Fruit fly (Drosophila melanogaster) whole organism, embryonic: Measurements from ENCODE around the gene Ir64a.

Experiments used
- Blimp-1 ChIP-seq: fragments of 200-800 bp; sonication (Bioruptor generic); optimal IDR thresholded peaks from 3 replicates; lab custom pipeline; 2018; ENCODE audit warnings: missing biosample characterization, missing genetic modification characterization, mild to moderate bottlenecking, moderate library complexity, missing genetic modification reagents
- BtbVII ChIP-seq: fragments of 200-800 bp; sonication (Bioruptor generic); optimal IDR thresholded peaks from 3 replicates; lab custom pipeline; 2017; ENCODE audit warnings: missing biosample characterization, mild to moderate bottlenecking, missing genetic modification characterization
- CG12071 ChIP-seq: fragments of 200-800 bp; sonication (Bioruptor generic); optimal IDR thresholded peaks from 3 replicates; lab custom pipeline; 2018; ENCODE audit warnings: missing biosample characterization, mild to moderate bottlenecking, missing genetic modification characterization
- CG13424 ChIP-seq: fragments of 200-800 bp; sonication (Bioruptor generic); optimal IDR thresholded peaks from 2 replicates; lab custom pipeline; 2019; ENCODE audit warnings: missing biosample characterization, mild to moderate bottlenecking, missing genetic modification characterization, moderate library complexity
- CG14667 ChIP-seq: fragments of 200-800 bp; sonication (Bioruptor generic); IDR thresholded peaks from 2 replicates; pipeline ENCODE4 v1.3.6; 2022; ENCODE audit warnings: missing biosample characterization, missing genetic modification characterization
- CG16815 ChIP-seq: fragments of 200-800 bp; sonication (Bioruptor generic); optimal IDR thresholded peaks from 3 replicates; lab custom pipeline; 2017; ENCODE audit warnings: missing biosample characterization, mild to moderate bottlenecking, missing genetic modification characterization
- CG17328 ChIP-seq: fragments of 200-800 bp; sonication (Bioruptor generic); IDR thresholded peaks from 2 replicates; pipeline ENCODE4 v1.3.6; 2022; ENCODE audit warnings: missing biosample characterization, missing genetic modification characterization
- CG2199 ChIP-seq: fragments of 200-800 bp; sonication (Bioruptor generic); IDR thresholded peaks from 3 replicates; pipeline ENCODE4 v1.3.6; 2022; ENCODE audit warnings: missing biosample characterization, missing genetic modification characterization
- CG2875 ChIP-seq: fragments of 200-800 bp; sonication (Bioruptor generic); optimal IDR thresholded peaks from 2 replicates; lab custom pipeline; 2017; ENCODE audit warnings: missing biosample characterization, mild to moderate bottlenecking, missing genetic modification characterization, missing genetic modification reagents
- CG30403 ChIP-seq: fragments of 200-800 bp; sonication (Bioruptor generic); optimal IDR thresholded peaks from 3 replicates; lab custom pipeline; 2016; ENCODE audit warnings: missing biosample characterization, missing genetic modification characterization
- CG31388 ChIP-seq: fragments of 200-800 bp; sonication (Bioruptor generic); optimal IDR thresholded peaks from 2 replicates; lab custom pipeline; 2016; ENCODE audit warnings: missing biosample characterization, missing genetic modification characterization
- CG3407 ChIP-seq: fragments of 200-800 bp; sonication (Bioruptor generic); optimal IDR thresholded peaks from 2 replicates; lab custom pipeline; 2018; ENCODE audit warnings: missing biosample characterization, mild to moderate bottlenecking, missing genetic modification characterization
- CG34376 ChIP-seq: fragments of 200-800 bp; sonication (Bioruptor generic); optimal IDR thresholded peaks from 2 replicates; lab custom pipeline; 2018; ENCODE audit warnings: missing biosample characterization, mild to moderate bottlenecking, missing genetic modification characterization
- CG4820 ChIP-seq: fragments of 200-800 bp; sonication (Bioruptor generic); optimal IDR thresholded peaks from 3 replicates; lab custom pipeline; 2016; ENCODE audit warnings: missing biosample characterization, missing genetic modification characterization
- CG5245 ChIP-seq: fragments of 200-800 bp; sonication (Bioruptor generic); optimal IDR thresholded peaks from 3 replicates; lab custom pipeline; 2016; ENCODE audit warnings: missing biosample characterization, missing genetic modification characterization
- CG6254 ChIP-seq: fragments of 200-800 bp; sonication (Bioruptor generic); optimal IDR thresholded peaks from 3 replicates; lab custom pipeline; 2017; ENCODE audit warnings: mild to moderate bottlenecking, missing biosample characterization, missing genetic modification reagents, missing genetic modification characterization
- CG6765 ChIP-seq: fragments of 200-800 bp; sonication (Bioruptor generic); optimal IDR thresholded peaks from 3 replicates; lab custom pipeline; 2017; ENCODE audit warnings: missing biosample characterization, mild to moderate bottlenecking, missing genetic modification characterization
- CG7928 ChIP-seq: fragments of 200-800 bp; sonication (Bioruptor generic); optimal IDR thresholded peaks from 2 replicates; lab custom pipeline; 2017; ENCODE audit warnings: missing biosample characterization, mild to moderate bottlenecking, missing genetic modification characterization
- CG8089 ChIP-seq: fragments of 200-800 bp; sonication (Bioruptor generic); optimal IDR thresholded peaks from 3 replicates; lab custom pipeline; 2016; ENCODE audit warnings: missing biosample characterization, missing genetic modification characterization
- CG8765 ChIP-seq: fragments of 200-800 bp; sonication (Bioruptor generic); IDR thresholded peaks from 2 replicates; pipeline ENCODE4 v1.3.6; 2022; ENCODE audit warnings: missing biosample characterization, missing genetic modification characterization
- CG9932 ChIP-seq: fragments of 200-800 bp; sonication (Bioruptor generic); IDR thresholded peaks from 2 replicates; pipeline ENCODE4 v1.3.6; 2022; ENCODE audit warnings: missing biosample characterization, missing genetic modification characterization
- CoRest ChIP-seq: fragments of 200-800 bp; sonication (Bioruptor generic); optimal IDR thresholded peaks from 3 replicates; lab custom pipeline; 2018; ENCODE audit warnings: missing biosample characterization, mild to moderate bottlenecking, missing genetic modification characterization, moderate library complexity
- D ChIP-seq, 2 experiments: fragments of 200-800 bp in 1 of 2; fragments of >200 bp in 1 of 2; sonication (Bioruptor generic) in 1 of 2; optimal IDR thresholded peaks; 2 replicates in 1 of 2; 3 replicates in 1 of 2; lab custom pipeline; 2017; ENCODE audit warnings: mild to moderate bottlenecking in 1 of 2, missing biosample characterization in 1 of 2, missing genetic modification characterization in 1 of 2, missing genetic modification reagents in 1 of 2
- D19A ChIP-seq: fragments of 200-800 bp; optimal IDR thresholded peaks from 3 replicates; lab custom pipeline; 2019; ENCODE audit warnings: missing biosample characterization, mild to moderate bottlenecking, missing genetic modification characterization, moderate library complexity
- Dfd ChIP-seq, 2 experiments: fragments of >200 bp; optimal IDR thresholded peaks; 2 replicates each; lab custom pipeline; 2017; ENCODE audit warnings: missing biosample characterization in 2 of 2, missing genetic modification characterization in 2 of 2
- Dll ChIP-seq: fragments of 200-800 bp; sonication (Bioruptor generic); IDR thresholded peaks from 4 replicates; pipeline ENCODE4 v1.3.6; 2022; ENCODE audit warnings: missing biosample characterization, missing genetic modification characterization; ENCODE audit not compliant: partially characterized antibody
- Hr3 ChIP-seq: fragments of 200-800 bp; sonication (Bioruptor generic); optimal IDR thresholded peaks from 3 replicates; lab custom pipeline; 2016; ENCODE audit warnings: missing biosample characterization, missing genetic modification characterization
- Kr ChIP-seq: fragments of 200-800 bp; sonication (Bioruptor generic); optimal IDR thresholded peaks from 2 replicates; lab custom pipeline; 2017; ENCODE audit warnings: missing biosample characterization, mild to moderate bottlenecking, missing genetic modification characterization
- Mad ChIP-seq: fragments of 200-800 bp; sonication (Bioruptor generic); optimal IDR thresholded peaks from 2 replicates; lab custom pipeline; 2016; ENCODE audit warnings: missing biosample characterization, missing genetic modification characterization
- Mes4 ChIP-seq: fragments of 200-800 bp; sonication (Bioruptor generic); optimal IDR thresholded peaks from 2 replicates; lab custom pipeline; 2016; ENCODE audit warnings: missing biosample characterization, missing genetic modification characterization
- Side ChIP-seq: fragments of 200-800 bp; sonication (Bioruptor generic); optimal IDR thresholded peaks from 2 replicates; lab custom pipeline; 2016; ENCODE audit warnings: missing biosample characterization, missing genetic modification characterization
- Xrp1 ChIP-seq: fragments of 200-800 bp; sonication (Bioruptor generic); IDR thresholded peaks from 2 replicates; pipeline ENCODE4 v1.3.6; 2022; ENCODE audit warnings: missing biosample characterization, missing genetic modification characterization
- bbx ChIP-seq: fragments of 200-800 bp; sonication (Bioruptor generic); IDR thresholded peaks from 2 replicates; pipeline ENCODE4 v1.3.6; 2022; ENCODE audit warnings: missing biosample characterization, missing genetic modification characterization; ENCODE audit not compliant: partially characterized antibody
- btn ChIP-seq: fragments of 200-800 bp; sonication (Bioruptor generic); optimal IDR thresholded peaks from 2 replicates; lab custom pipeline; 2016; ENCODE audit warnings: missing biosample characterization, missing genetic modification characterization
- cato ChIP-seq: fragments of 200-800 bp; sonication (Bioruptor generic); optimal IDR thresholded peaks from 2 replicates; lab custom pipeline; 2016; ENCODE audit warnings: missing biosample characterization, missing genetic modification characterization, borderline replicate concordance
- dmrt11E ChIP-seq: fragments of 200-800 bp; sonication (Bioruptor generic); optimal IDR thresholded peaks from 3 replicates; lab custom pipeline; 2018; ENCODE audit warnings: missing biosample characterization, mild to moderate bottlenecking, missing genetic modification characterization, moderate library complexity
- dysf ChIP-seq: fragments of 200-800 bp; sonication (Bioruptor generic); IDR thresholded peaks from 3 replicates; pipeline ENCODE4 v1.3.6; 2022; ENCODE audit warnings: missing biosample characterization, missing genetic modification characterization
- eve ChIP-seq, 2 experiments: fragments of >200 bp; optimal IDR thresholded peaks; 2 replicates each; lab custom pipeline; 2017; ENCODE audit warnings: missing biosample characterization in 2 of 2, missing genetic modification characterization in 2 of 2
- ewg ChIP-seq: fragments of 200-800 bp; sonication (Bioruptor generic); optimal IDR thresholded peaks from 3 replicates; lab custom pipeline; 2017; ENCODE audit warnings: mild to moderate bottlenecking, missing biosample characterization, missing genetic modification reagents, missing genetic modification characterization
- gro ChIP-seq: fragments of 200-800 bp; sonication (Bioruptor generic); optimal IDR thresholded peaks from 2 replicates; lab custom pipeline; 2016; ENCODE audit warnings: missing biosample characterization, missing genetic modification characterization
- jing ChIP-seq: fragments of 200-800 bp; sonication (Bioruptor generic); optimal IDR thresholded peaks from 2 replicates; lab custom pipeline; 2018; ENCODE audit warnings: missing biosample characterization, mild to moderate bottlenecking, missing genetic modification characterization
- org-1 ChIP-seq: fragments of 200-800 bp; sonication (Bioruptor generic); optimal IDR thresholded peaks from 2 replicates; lab custom pipeline; 2017; ENCODE audit warnings: missing biosample characterization, missing genetic modification characterization
- pan ChIP-seq, 4 experiments: fragments of >200 bp in 3 of 4; fragments of 200-800 bp in 1 of 4; sonication (Bioruptor generic) in 1 of 4; optimal IDR thresholded peaks in 3 of 4; IDR thresholded peaks in 1 of 4; 2 replicates each; pipeline versions ENCODE4 v1.3.6 to Lab custom; 2017 to 2022; ENCODE audit warnings: missing biosample characterization in 2 of 4, missing genetic modification characterization in 2 of 4, mixed read lengths in 1 of 4
- peb ChIP-seq: fragments of 200-800 bp; sonication (Bioruptor generic); IDR thresholded peaks from 2 replicates; pipeline ENCODE4 v1.3.6; 2022; ENCODE audit warnings: missing biosample characterization, missing genetic modification characterization
- pho ChIP-seq: fragments of 200-800 bp; sonication (Bioruptor generic); optimal IDR thresholded peaks from 2 replicates; lab custom pipeline; 2016; ENCODE audit warnings: missing biosample characterization, missing genetic modification characterization
- ranshi ChIP-seq: fragments of 200-800 bp; sonication (Bioruptor generic); IDR thresholded peaks from 2 replicates; pipeline ENCODE4 v1.3.6; 2022; ENCODE audit warnings: missing biosample characterization, missing genetic modification characterization
- seq ChIP-seq: fragments of 200-800 bp; sonication (Bioruptor generic); IDR thresholded peaks from 2 replicates; pipeline ENCODE4 v1.3.6; 2022; ENCODE audit warnings: missing biosample characterization, missing genetic modification characterization
- stwl ChIP-seq: fragments of 200-800 bp; sonication (Bioruptor generic); optimal IDR thresholded peaks from 3 replicates; lab custom pipeline; 2018; ENCODE audit warnings: missing biosample characterization, mild to moderate bottlenecking, missing genetic modification characterization, moderate library complexity
- tio ChIP-seq: fragments of 200-800 bp; sonication (Bioruptor generic); optimal IDR thresholded peaks from 2 replicates; lab custom pipeline; 2017; ENCODE audit warnings: missing biosample characterization, missing genetic modification characterization, inconsistent platforms

Gene Ir64a

DNA sequence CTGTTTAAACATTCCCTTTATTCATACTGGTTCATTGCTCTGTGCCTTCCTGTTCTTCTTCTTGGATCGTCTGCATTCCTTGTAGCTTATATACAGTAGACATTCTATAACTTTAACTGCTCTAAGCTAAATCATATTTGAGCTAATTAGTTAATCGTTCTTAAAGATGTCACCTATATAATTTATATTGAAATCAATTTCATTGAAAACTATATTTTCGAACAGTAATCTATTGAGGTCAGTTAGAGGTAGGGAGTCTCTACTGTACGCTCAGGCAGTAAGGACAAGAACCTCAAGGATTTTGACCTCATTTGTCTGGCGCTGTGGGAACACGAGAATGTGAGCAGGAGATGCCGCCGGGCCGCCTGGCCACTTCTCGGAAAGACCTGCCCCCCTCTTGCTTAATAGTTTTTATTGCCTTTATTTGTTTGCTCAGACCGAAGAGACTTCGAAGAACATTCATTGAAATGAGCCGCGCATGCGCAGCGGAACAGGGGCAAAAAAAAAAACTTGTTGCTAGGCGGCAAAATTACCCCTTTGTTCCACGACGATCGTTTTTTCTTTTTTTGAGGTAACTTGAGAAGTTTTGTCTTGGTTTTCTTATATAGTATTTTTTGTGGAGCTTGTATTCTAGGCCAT, 29.8 kb downstream of the Ir64a start:
- peak; percentile 18 for TF ChIP-seq Hr3 (GFP tag; lab: Kevin White, UChicago)
- peak; percentile 49; the same call in 1 of the 2 replicates for TF ChIP-seq CG17328 (GFP tag; lab: Robert Waterston, UW)
- TF ChIP-seq CG8765 (GFP tag; lab: Robert Waterston, UW) = peak; percentile 88
- TF ChIP-seq CG34376 (GFP tag; lab: Kevin White, UChicago) = no peak
- TF ChIP-seq pan (optimal IDR thresholded peaks at IDR 0.05; lab: Kevin White, UChicago) = no peak
- peak in 1 of 2 experiments; percentile 57 for TF ChIP-seq pan (GFP tag; optimal IDR thresholded peaks at IDR 0.05 in 1 of 2, IDR thresholded peaks at IDR 0.05 in 1 of 2)
- TF ChIP-seq dysf (GFP tag; lab: Robert Waterston, UW) = no peak
- no peak for TF ChIP-seq Mes4 (GFP tag; lab: Kevin White, UChicago)
- TF ChIP-seq CG13424 (tag; lab: Kevin White, UChicago) = no peak
- TF ChIP-seq CG9932 (GFP tag; lab: Robert Waterston, UW) = no peak
- TF ChIP-seq eve (GFP tag; optimal IDR thresholded peaks at IDR 0.05; lab: Kevin White, UChicago) = peak in 1 of 2 experiments; percentile 32
- TF ChIP-seq CG2199 = peak; percentile 51; the same call in 1 of the 3 replicates
- no peak for TF ChIP-seq Dll
- TF ChIP-seq CG14667 = 0 out of 2 replicates have a peak, but pooled peaks have one; percentile 24
- peak; percentile 79 for TF ChIP-seq dmrt11E (tag; lab: Kevin White, UChicago)
- TF ChIP-seq tio (GFP tag; lab: Kevin White, UChicago) = no peak
- peak; percentile 1 for TF ChIP-seq CG30403
- TF ChIP-seq stwl (tag; lab: Kevin White, UChicago) = peak; percentile 41
- TF ChIP-seq CG4820 (GFP tag; lab: Kevin White, UChicago) = peak; percentile 38
- no peak for TF ChIP-seq jing
- peak; percentile 82 for TF ChIP-seq Xrp1
- no peak for TF ChIP-seq seq
- 0 out of 2 replicates have a peak, but pooled peaks have one; percentile 15 for TF ChIP-seq ranshi (GFP tag; lab: Robert Waterston, UW)
- no peak for TF ChIP-seq pho (GFP tag; lab: Kevin White, UChicago)
- no peak for TF ChIP-seq org-1
- TF ChIP-seq CG6765 (GFP tag; lab: Kevin White, UChicago) = no peak
- peak; percentile 63 for TF ChIP-seq Blimp-1 (GFP tag; lab: Kevin White, UChicago)
- TF ChIP-seq CG7928 (GFP tag; lab: Kevin White, UChicago) = no peak
- TF ChIP-seq CG8089 (GFP tag; lab: Kevin White, UChicago) = no peak
- TF ChIP-seq cato (GFP tag; lab: Kevin White, UChicago) = no peak
- 0 out of 2 replicates have a peak, but pooled peaks have one; percentile 9 for TF ChIP-seq peb (GFP tag; lab: Robert Waterston, UW)
- peak; percentile 50 for TF ChIP-seq D19A (tag; lab: Kevin White, UChicago)
- TF ChIP-seq Side (GFP tag; lab: Kevin White, UChicago) = no peak
- TF ChIP-seq bbx = no peak
- TF ChIP-seq BtbVII (GFP tag; lab: Kevin White, UChicago) = no peak
- TF ChIP-seq CG16815 (GFP tag; lab: Kevin White, UChicago) = peak; percentile 35
- TF ChIP-seq Mad = no peak
- TF ChIP-seq D (optimal IDR thresholded peaks at IDR 0.05; lab: Kevin White, UChicago) = no peak
- TF ChIP-seq D (GFP tag; optimal IDR thresholded peaks at IDR 0.05; lab: Kevin White, UChicago) = peak; percentile 34
- no peak for TF ChIP-seq btn (GFP tag; lab: Kevin White, UChicago)
- no peak for TF ChIP-seq CG31388 (GFP tag; lab: Kevin White, UChicago)
- no peak for TF ChIP-seq Kr (GFP tag; lab: Kevin White, UChicago)
- TF ChIP-seq gro (GFP tag; lab: Kevin White, UChicago) = no peak
- peak; percentile 37 for TF ChIP-seq CG5245
- TF ChIP-seq CoRest (tag; lab: Kevin White, UChicago) = peak; percentile 30
- no peak for TF ChIP-seq CG3407 (GFP tag; lab: Kevin White, UChicago)
- no peak for TF ChIP-seq Dfd (GFP tag; optimal IDR thresholded peaks at IDR 0.05; lab: Kevin White, UChicago)
- TF ChIP-seq CG6254 (GFP tag; lab: Kevin White, UChicago) = peak; percentile 35
- TF ChIP-seq CG12071 (GFP tag; lab: Kevin White, UChicago) = no peak
- no peak for TF ChIP-seq ewg (GFP tag; lab: Kevin White, UChicago)
- no peak for TF ChIP-seq CG2875
